Worm (Caenorhabditis elegans) whole organism, young adult: ENCODE data around the gene F08G5.3.

Experiments used
- B0019.2 ChIP-seq: fragments of 200-800 bp; sonication (Bioruptor generic); conservative IDR thresholded peaks from 2 replicates; pipeline ENCODE4 v1.3.6; 2022; ENCODE audit warnings: missing genetic modification reagents, missing genetic modification characterization, missing compliant biosample characterization
- C06A6.2 ChIP-seq: fragments of 200-800 bp; sonication (Bioruptor generic); conservative IDR thresholded peaks from 2 replicates; pipeline ENCODE4 v1.3.6; 2022; ENCODE audit warnings: missing genetic modification characterization, missing compliant biosample characterization
- F23B12.7 ChIP-seq: sonication (generic microtip); optimal IDR thresholded peaks from 2 replicates; lab custom pipeline; 2017; ENCODE audit warnings: missing genetic modification characterization, mild to moderate bottlenecking, missing compliant biosample characterization, antibody characterized with exemption, moderate library complexity; ENCODE audit not compliant: insufficient read depth
- F39B2.1 ChIP-seq: fragments of 200-800 bp; sonication (Bioruptor generic); IDR thresholded peaks from 2 replicates; pipeline ENCODE4 v1.3.6; 2022; ENCODE audit warnings: missing genetic modification reagents, missing genetic modification characterization, missing compliant biosample characterization
- K12H6.12 ChIP-seq: fragments of 200-800 bp; sonication (Bioruptor generic); optimal IDR thresholded peaks from 2 replicates; lab custom pipeline; 2018; ENCODE audit warnings: mild to moderate bottlenecking, missing genetic modification characterization, missing compliant biosample characterization
- T07F8.4 ChIP-seq: sonication (generic microtip); optimal IDR thresholded peaks from 2 replicates; lab custom pipeline; 2016; ENCODE audit warnings: mild to moderate bottlenecking, missing genetic modification characterization, moderate library complexity, missing compliant biosample characterization
- Y53F4B.3 ChIP-seq: fragments of 200-800 bp; sonication (Bioruptor generic); IDR thresholded peaks from 2 replicates; pipeline ENCODE4 v1.3.6; 2022; ENCODE audit warnings: missing genetic modification reagents, missing genetic modification characterization, missing compliant biosample characterization
- Y53G8AR.9 ChIP-seq: fragments of 200-800 bp; sonication (Bioruptor generic); conservative IDR thresholded peaks from 2 replicates; pipeline ENCODE4 v1.3.6; 2022; ENCODE audit warnings: missing genetic modification reagents, missing genetic modification characterization, missing compliant biosample characterization
- Y79H2A.3 ChIP-seq: fragments of 200-800 bp; sonication (Bioruptor generic); conservative IDR thresholded peaks from 2 replicates; pipeline ENCODE4 v1.3.6; 2022; ENCODE audit warnings: missing genetic modification reagents, missing genetic modification characterization, missing compliant biosample characterization
- Y95B8A.8 ChIP-seq: fragments of 200-800 bp; sonication (Bioruptor generic); IDR thresholded peaks from 2 replicates; pipeline ENCODE4 v1.3.6; 2022; ENCODE audit warnings: missing genetic modification reagents, missing genetic modification characterization, missing compliant biosample characterization
- aptf-3 ChIP-seq: fragments of 200-800 bp; sonication (Bioruptor generic); IDR thresholded peaks from 2 replicates; pipeline ENCODE4 v1.3.6; 2022; ENCODE audit warnings: missing genetic modification characterization, missing compliant biosample characterization
- attf-3 ChIP-seq: fragments of 200-800 bp; sonication (Bioruptor generic); conservative IDR thresholded peaks from 2 replicates; pipeline ENCODE4 v1.3.6; 2022; ENCODE audit warnings: missing genetic modification reagents, missing genetic modification characterization, missing compliant biosample characterization
- bed-2 ChIP-seq: fragments of 200-800 bp; sonication (Bioruptor generic); IDR thresholded peaks from 2 replicates; pipeline ENCODE4 v1.3.6; 2022; ENCODE audit warnings: missing genetic modification reagents, missing genetic modification characterization, missing compliant biosample characterization
- ccch-3 ChIP-seq: fragments of 200-800 bp; sonication (Bioruptor generic); optimal IDR thresholded peaks from 2 replicates; lab custom pipeline; 2018; ENCODE audit warnings: mild to moderate bottlenecking, missing genetic modification characterization, missing compliant biosample characterization
- cebp-2 ChIP-seq: fragments of 200-800 bp; sonication (Bioruptor generic); IDR thresholded peaks from 2 replicates; pipeline ENCODE4 v1.3.6; 2022; ENCODE audit warnings: missing genetic modification characterization, missing compliant biosample characterization
- ceh-27 ChIP-seq: fragments of 200-800 bp; sonication (Bioruptor generic); optimal IDR thresholded peaks from 2 replicates; lab custom pipeline; 2018; ENCODE audit warnings: mild to moderate bottlenecking, missing genetic modification characterization, moderate library complexity, missing compliant biosample characterization
- ceh-40 ChIP-seq: fragments of 200-800 bp; sonication (Bioruptor generic); IDR thresholded peaks from 2 replicates; pipeline ENCODE4 v1.3.6; 2022; ENCODE audit warnings: missing genetic modification characterization, missing compliant biosample characterization
- dpff-1 ChIP-seq: sonication (generic microtip); optimal IDR thresholded peaks from 2 replicates; lab custom pipeline; 2017; ENCODE audit warnings: mild to moderate bottlenecking, missing genetic modification characterization, missing compliant biosample characterization
- efl-1 ChIP-seq: fragments of 150-350 bp; optimal IDR thresholded peaks from 2 replicates; lab custom pipeline; 2014; ENCODE audit warnings: missing biosample characterization, missing genetic modification reagents, missing genetic modification characterization
- fkh-3 ChIP-seq: sonication (generic microtip); optimal IDR thresholded peaks from 2 replicates; lab custom pipeline; 2016; ENCODE audit warnings: mild to moderate bottlenecking, missing genetic modification characterization, missing compliant biosample characterization
- hlh-26 ChIP-seq: fragments of 200-800 bp; sonication (Bioruptor generic); conservative IDR thresholded peaks from 2 replicates; pipeline ENCODE4 v1.3.6; 2022; ENCODE audit warnings: missing genetic modification reagents, missing genetic modification characterization, missing compliant biosample characterization
- hrde-1 ChIP-seq: sonication (generic microtip); optimal IDR thresholded peaks from 2 replicates; lab custom pipeline; 2016; ENCODE audit warnings: missing genetic modification characterization, mild to moderate bottlenecking, missing compliant biosample characterization, moderate library complexity, missing genotype, missing genetic modification reagents, borderline replicate concordance
- lag-1 ChIP-seq: fragments of 200-800 bp; sonication (Bioruptor generic); IDR thresholded peaks from 2 replicates; pipeline ENCODE4 v1.3.6; 2022; ENCODE audit warnings: missing genetic modification reagents, missing genetic modification characterization, missing compliant biosample characterization
- let-607 ChIP-seq, 2 experiments: fragments of 200-800 bp in 1 of 2; sonication (Bioruptor generic) in 1 of 2; sonication (generic microtip) in 1 of 2; optimal IDR thresholded peaks; 2 replicates each; lab custom pipeline; 2016 to 2018; ENCODE audit warnings: mild to moderate bottlenecking in 2 of 2, missing compliant biosample characterization in 2 of 2, missing genetic modification characterization in 2 of 2, moderate library complexity in 2 of 2, missing genotype in 1 of 2
- lin-26 ChIP-seq: fragments of 200-800 bp; sonication (Bioruptor generic); IDR thresholded peaks from 2 replicates; pipeline ENCODE4 v1.3.6; 2022; ENCODE audit warnings: missing genetic modification reagents, missing genetic modification characterization, missing compliant biosample characterization
- lin-35 ChIP-seq, 3 experiments: fragments of 150-350 bp in 2 of 3; sonication (generic microtip) in 1 of 3; optimal IDR thresholded peaks; 2 replicates each; lab custom pipeline; 2014 to 2018; ENCODE audit warnings: missing biosample characterization in 3 of 3, missing genetic modification characterization in 3 of 3, missing genetic modification reagents in 3 of 3
- lin-54 ChIP-seq: fragments of 200-800 bp; sonication (Bioruptor generic); optimal IDR thresholded peaks from 2 replicates; lab custom pipeline; 2018; ENCODE audit warnings: mild to moderate bottlenecking, missing genetic modification characterization, missing compliant biosample characterization
- lir-1 ChIP-seq: fragments of 200-800 bp; sonication (Bioruptor generic); conservative IDR thresholded peaks from 2 replicates; pipeline ENCODE4 v1.3.6; 2022; ENCODE audit warnings: missing genetic modification reagents, missing genetic modification characterization, missing compliant biosample characterization
- lsl-1 ChIP-seq: fragments of 200-800 bp; sonication (Bioruptor generic); optimal IDR thresholded peaks from 2 replicates; lab custom pipeline; 2018; ENCODE audit warnings: mild to moderate bottlenecking, missing genetic modification characterization, moderate library complexity, missing compliant biosample characterization
- madf-3 ChIP-seq: fragments of 200-800 bp; sonication (Bioruptor generic); IDR thresholded peaks from 2 replicates; pipeline ENCODE4 v1.3.6; 2022; ENCODE audit warnings: missing genetic modification reagents, missing genetic modification characterization, missing compliant biosample characterization
- mcd-1 ChIP-seq: fragments of 200-800 bp; sonication (Bioruptor generic); IDR thresholded peaks from 2 replicates; pipeline ENCODE4 v1.3.6; 2022; ENCODE audit warnings: missing genetic modification reagents, missing genetic modification characterization, missing compliant biosample characterization
- mes-4 ChIP-seq: sonication (generic microtip); optimal IDR thresholded peaks from 2 replicates; lab custom pipeline; 2016; ENCODE audit warnings: missing genotype, missing genetic modification characterization, missing compliant biosample characterization
- mxl-1 ChIP-seq: sonication (generic microtip); optimal IDR thresholded peaks from 2 replicates; lab custom pipeline; 2016; ENCODE audit warnings: missing genetic modification characterization, missing compliant biosample characterization
- nfya-1 ChIP-seq: sonication (generic microtip); optimal IDR thresholded peaks from 2 replicates; lab custom pipeline; 2017; ENCODE audit warnings: antibody characterized with exemption, missing compliant biosample characterization, missing genetic modification characterization, borderline replicate concordance; ENCODE audit not compliant: insufficient read depth
- nhr-120 ChIP-seq: fragments of 200-800 bp; sonication (Bioruptor generic); IDR thresholded peaks from 2 replicates; pipeline ENCODE4 v1.3.6; 2022; ENCODE audit warnings: missing genetic modification characterization, missing compliant biosample characterization
- nhr-80 ChIP-seq: sonication (generic microtip); optimal IDR thresholded peaks from 2 replicates; lab custom pipeline; 2016; ENCODE audit warnings: missing genetic modification characterization, missing compliant biosample characterization
- pbrm-1 ChIP-seq: fragments of 200-800 bp; sonication (Bioruptor generic); IDR thresholded peaks from 2 replicates; pipeline ENCODE4 v1.3.6; 2022; ENCODE audit warnings: missing genetic modification reagents, missing genetic modification characterization, missing compliant biosample characterization
- pha-4 ChIP-seq: fragments of 150-350 bp; sonication (generic microtip); optimal IDR thresholded peaks from 2 replicates; lab custom pipeline; 2014; ENCODE audit warnings: missing biosample characterization, missing genetic modification reagents, missing genetic modification characterization
- rcor-1 ChIP-seq: fragments of 200-800 bp; sonication (Bioruptor generic); IDR thresholded peaks from 2 replicates; pipeline ENCODE4 v1.3.6; 2022; ENCODE audit warnings: missing genetic modification reagents, missing genetic modification characterization, missing compliant biosample characterization
- rec-8 ChIP-seq, 2 experiments: sonication (generic microtip); optimal IDR thresholded peaks; 2 replicates each; lab custom pipeline; 2016; ENCODE audit warnings: mild to moderate bottlenecking in 2 of 2, missing genetic modification characterization in 2 of 2, missing genetic modification reagents in 2 of 2, missing genotype in 2 of 2, missing biosample characterization in 1 of 2, missing compliant biosample characterization in 1 of 2, moderate library complexity in 1 of 2
- somi-1 ChIP-seq: fragments of 200-800 bp; sonication (Bioruptor generic); optimal IDR thresholded peaks from 2 replicates; lab custom pipeline; 2018; ENCODE audit warnings: mild to moderate bottlenecking, missing genetic modification characterization, missing compliant biosample characterization
- tbx-9 ChIP-seq: sonication (generic microtip); optimal IDR thresholded peaks from 2 replicates; lab custom pipeline; 2016; ENCODE audit warnings: borderline replicate concordance, missing genetic modification characterization, inconsistent platforms, missing compliant biosample characterization
- tlf-1 ChIP-seq: fragments of 200-800 bp; sonication (Bioruptor generic); optimal IDR thresholded peaks from 2 replicates; lab custom pipeline; 2018; ENCODE audit warnings: mild to moderate bottlenecking, missing genetic modification characterization, missing compliant biosample characterization
- unc-130 ChIP-seq: sonication (generic microtip); optimal IDR thresholded peaks from 2 replicates; lab custom pipeline; 2016; ENCODE audit warnings: missing genetic modification reagents, missing genetic modification characterization, missing compliant biosample characterization
- zfh-2 ChIP-seq: fragments of 200-800 bp; sonication (Bioruptor generic); conservative IDR thresholded peaks from 2 replicates; pipeline ENCODE4 v1.3.6; 2022; ENCODE audit warnings: missing genetic modification reagents, missing genetic modification characterization, missing compliant biosample characterization
- ztf-26 ChIP-seq: sonication (generic microtip); optimal IDR thresholded peaks from 2 replicates; lab custom pipeline; 2017; ENCODE audit warnings: missing genetic modification characterization, missing compliant biosample characterization
- ztf-3 ChIP-seq: fragments of 200-800 bp; sonication (Bioruptor generic); optimal IDR thresholded peaks from 2 replicates; lab custom pipeline; 2018; ENCODE audit warnings: mild to moderate bottlenecking, missing genetic modification characterization, missing compliant biosample characterization

The F08G5.3 gene

ce11 chrIV:12417536-12418195, at the start of gene F08G5.3 (continued):
- TF ChIP-seq Y53F4B.3 (GFP tag; lab: Robert Waterston, UW) = 0 out of 2 replicates have a peak, but pooled peaks have one; percentile 43
- TF ChIP-seq nhr-80 (tag; lab: Kevin White, UChicago) = peak; percentile 23
- peak; percentile 90; the same call in 1 of the 2 replicates for TF ChIP-seq cebp-2
- no peak for TF ChIP-seq hlh-26 (GFP tag; lab: Robert Waterston, UW)
- TF ChIP-seq pbrm-1 (GFP tag; lab: Robert Waterston, UW) = peak; percentile 77
- no peak for TF ChIP-seq F39B2.1 (GFP tag; lab: Robert Waterston, UW)
- no peak for TF ChIP-seq nfya-1 (tag; lab: Kevin White, UChicago)
- TF ChIP-seq F23B12.7 (tag; lab: Kevin White, UChicago) = peak; percentile 73
- peak; percentile 45 for TF ChIP-seq mxl-1 (tag; lab: Kevin White, UChicago)
- no peak for TF ChIP-seq Y79H2A.3
- TF ChIP-seq lsl-1 (GFP tag; lab: Kevin White, UChicago) = peak; percentile 43
- TF ChIP-seq lir-1 (GFP tag; lab: Robert Waterston, UW) = no peak
- TF ChIP-seq unc-130 = peak; percentile 34
- peak; percentile 67 for TF ChIP-seq hrde-1 (tag; lab: Kevin White, UChicago)
- peak; percentile 82 for TF ChIP-seq mes-4
- TF ChIP-seq efl-1 = no peak
- no peak for TF ChIP-seq zfh-2 (GFP tag; lab: Robert Waterston, UW)
- TF ChIP-seq K12H6.12 = peak; percentile 21
- peak; percentile 48 for TF ChIP-seq tlf-1 (GFP tag; lab: Kevin White, UChicago)
- 0 out of 2 replicates have a peak, but pooled peaks have one; percentile 21 for TF ChIP-seq C06A6.2 (GFP tag; lab: Robert Waterston, UW)
- peak; percentile 47 for TF ChIP-seq fkh-3 (tag; lab: Kevin White, UChicago)
- no peak for TF ChIP-seq lag-1 (GFP tag; lab: Robert Waterston, UW)
- TF ChIP-seq aptf-3 (GFP tag; lab: Robert Waterston, UW) = no peak
- 0 out of 2 replicates have a peak, but pooled peaks have one; percentile 47 for TF ChIP-seq madf-3 (GFP tag; lab: Robert Waterston, UW)
- peak; percentile 83 for TF ChIP-seq T07F8.4 (tag; lab: Kevin White, UChicago)
- TF ChIP-seq rec-8 (tag; optimal IDR thresholded peaks at IDR 0.05; lab: Kevin White, UChicago) = peak; percentile 49 to 90
- TF ChIP-seq dpff-1 = no peak
- TF ChIP-seq Y53G8AR.9 (GFP tag; lab: Robert Waterston, UW) = no peak
- no peak for TF ChIP-seq bed-2
- peak; percentile 22; the same call in 1 of the 2 replicates for TF ChIP-seq rcor-1 (GFP tag; lab: Robert Waterston, UW)
- no peak for TF ChIP-seq ccch-3 (GFP tag; lab: Kevin White, UChicago)
- no peak for TF ChIP-seq Y95B8A.8 (GFP tag; lab: Robert Waterston, UW)
- TF ChIP-seq lin-35 (GFP tag; optimal IDR thresholded peaks at IDR 0.05; lab: Kevin White, UChicago) = peak in 1 of 3 experiments; percentile 77
- peak; percentile 46 for TF ChIP-seq ceh-27 (GFP tag; lab: Kevin White, UChicago)
- peak; percentile 60 for TF ChIP-seq lin-54 (GFP tag; lab: Kevin White, UChicago)
- TF ChIP-seq B0019.2 (GFP tag; lab: Robert Waterston, UW) = peak; percentile 60; the same call in 1 of the 2 replicates
- TF ChIP-seq nhr-120 (GFP tag; lab: Robert Waterston, UW) = no peak
- TF ChIP-seq lin-26 (GFP tag; lab: Robert Waterston, UW) = peak; percentile 91
- TF ChIP-seq pha-4 (tag; lab: Kevin White, UChicago) = no peak
- peak; percentile 56 for TF ChIP-seq mcd-1 (GFP tag; lab: Robert Waterston, UW)
- TF ChIP-seq attf-3 (GFP tag; lab: Robert Waterston, UW) = peak; percentile 42; the same call in 1 of the 2 replicates
- TF ChIP-seq tbx-9 (tag; lab: Kevin White, UChicago) = no peak
- TF ChIP-seq let-607 (tag; optimal IDR thresholded peaks at IDR 0.05; lab: Kevin White, UChicago) = peak in 1 of 2 experiments; percentile 29
- TF ChIP-seq ztf-3 (GFP tag; lab: Kevin White, UChicago) = no peak
- TF ChIP-seq ceh-40 (GFP tag; lab: Robert Waterston, UW) = 0 out of 2 replicates have a peak, but pooled peaks have one; percentile 64
- TF ChIP-seq somi-1 (GFP tag; lab: Kevin White, UChicago) = peak; percentile 59
- TF ChIP-seq ztf-26 = peak; percentile 26
